Worm (Caenorhabditis elegans) whole organism, L4/young adult: ENCODE results near the gene svh-2.

Experiments used
- dao-5 ChIP-seq: sonication (generic microtip); optimal IDR thresholded peaks from 2 replicates; lab custom pipeline; 2016; ENCODE audit warnings: missing genotype, missing genetic modification characterization, moderate library complexity, missing compliant biosample characterization
- him-1 ChIP-seq: sonication (generic microtip); optimal IDR thresholded peaks from 2 replicates; lab custom pipeline; 2016; ENCODE audit warnings: missing genotype, missing genetic modification reagents, missing genetic modification characterization, missing compliant biosample characterization

DNA sequence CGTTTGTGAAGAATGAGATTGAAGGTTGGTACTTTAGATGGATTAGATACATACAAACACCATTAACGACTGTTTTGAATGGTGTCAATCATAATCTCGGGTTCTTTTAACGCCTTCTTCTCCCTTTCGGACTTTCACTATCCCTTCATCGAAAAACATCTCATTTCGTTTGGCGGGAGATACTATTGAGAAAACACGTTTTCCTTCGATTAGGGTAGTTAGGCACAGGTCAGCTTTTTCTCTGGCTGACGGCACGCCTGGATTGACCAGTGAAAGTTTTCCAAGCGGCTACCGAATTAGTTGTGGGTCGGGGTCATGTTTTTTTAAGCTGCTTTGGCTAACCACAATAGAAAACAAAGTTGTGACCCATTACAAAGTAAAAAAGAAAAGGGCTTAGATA, 33.1 kb upstream of the svh-2 start:
- TF ChIP-seq him-1 (tag; lab: Kevin White, UChicago) (no peak), dao-5 (tag; lab: Kevin White, UChicago) (no peak)
